Worm (Caenorhabditis elegans) whole organism, young adult: ENCODE measurements around the gene srz-16.

Experiments
- C06A6.2 ChIP-seq: fragments of 200-800 bp; sonication (Bioruptor generic); conservative IDR thresholded peaks from 2 replicates; pipeline ENCODE4 v1.3.6; 2022; ENCODE audit warnings: missing genetic modification characterization, missing compliant biosample characterization
- C17E4.6 ChIP-seq: fragments of 200-800 bp; sonication (Bioruptor generic); IDR thresholded peaks from 2 replicates; pipeline ENCODE4 v1.3.6; 2022; ENCODE audit warnings: missing genetic modification reagents, missing genetic modification characterization, missing compliant biosample characterization
- D2030.7 ChIP-seq: fragments of 200-800 bp; sonication (Bioruptor generic); IDR thresholded peaks from 2 replicates; pipeline ENCODE4 v1.3.6; 2022; ENCODE audit warnings: missing genetic modification reagents, missing genetic modification characterization, missing compliant biosample characterization
- F10E7.11 ChIP-seq: sonication (generic microtip); optimal IDR thresholded peaks from 2 replicates; lab custom pipeline; 2017; ENCODE audit warnings: mild to moderate bottlenecking, missing genetic modification characterization, moderate library complexity, missing compliant biosample characterization
- F55B11.4 ChIP-seq: sonication (generic microtip); optimal IDR thresholded peaks from 2 replicates; lab custom pipeline; 2016; ENCODE audit warnings: missing compliant biosample characterization, missing genetic modification characterization, borderline replicate concordance; ENCODE audit not compliant: insufficient read depth
- Y53F4B.3 ChIP-seq: fragments of 200-800 bp; sonication (Bioruptor generic); IDR thresholded peaks from 2 replicates; pipeline ENCODE4 v1.3.6; 2022; ENCODE audit warnings: missing genetic modification reagents, missing genetic modification characterization, missing compliant biosample characterization
- ZK185.1 ChIP-seq: sonication (generic microtip); optimal IDR thresholded peaks from 2 replicates; lab custom pipeline; 2016; ENCODE audit warnings: mild to moderate bottlenecking, missing genetic modification characterization, missing compliant biosample characterization; ENCODE audit not compliant: poor library complexity, severe bottlenecking
- aptf-2 ChIP-seq: fragments of 200-800 bp; sonication (Bioruptor generic); conservative IDR thresholded peaks from 2 replicates; pipeline ENCODE4 v1.3.6; 2022; ENCODE audit warnings: missing genetic modification reagents, missing genetic modification characterization, missing compliant biosample characterization
- atf-7 ChIP-seq: sonication (generic microtip); optimal IDR thresholded peaks from 2 replicates; lab custom pipeline; 2017; ENCODE audit warnings: mild to moderate bottlenecking, missing genetic modification characterization, missing compliant biosample characterization
- athp-1 ChIP-seq: sonication (generic microtip); optimal IDR thresholded peaks from 2 replicates; lab custom pipeline; 2017; ENCODE audit warnings: mild to moderate bottlenecking, missing genetic modification characterization, missing compliant biosample characterization
- bed-2 ChIP-seq: fragments of 200-800 bp; sonication (Bioruptor generic); IDR thresholded peaks from 2 replicates; pipeline ENCODE4 v1.3.6; 2022; ENCODE audit warnings: missing genetic modification reagents, missing genetic modification characterization, missing compliant biosample characterization
- cebp-1 ChIP-seq, 2 experiments: fragments of 200-800 bp in 1 of 2; sonication (Bioruptor generic) in 1 of 2; sonication (generic microtip) in 1 of 2; IDR thresholded peaks in 1 of 2; optimal IDR thresholded peaks in 1 of 2; 2 replicates each; pipeline versions ENCODE4 v1.3.6 to Lab custom; 2017 to 2022; ENCODE audit warnings: missing compliant biosample characterization in 2 of 2, missing genetic modification characterization in 2 of 2, mild to moderate bottlenecking in 1 of 2, missing genetic modification reagents in 1 of 2, moderate library complexity in 1 of 2
- cebp-2 ChIP-seq: fragments of 200-800 bp; sonication (Bioruptor generic); IDR thresholded peaks from 2 replicates; pipeline ENCODE4 v1.3.6; 2022; ENCODE audit warnings: missing genetic modification characterization, missing compliant biosample characterization
- dox-1 ChIP-seq: fragments of 200-800 bp; sonication (Bioruptor generic); IDR thresholded peaks from 2 replicates; pipeline ENCODE4 v1.3.6; 2022; ENCODE audit warnings: missing genetic modification reagents, missing genetic modification characterization, missing compliant biosample characterization
- dpff-1 ChIP-seq: sonication (generic microtip); optimal IDR thresholded peaks from 2 replicates; lab custom pipeline; 2017; ENCODE audit warnings: mild to moderate bottlenecking, missing genetic modification characterization, missing compliant biosample characterization
- efl-1 ChIP-seq: fragments of 150-350 bp; optimal IDR thresholded peaks from 2 replicates; lab custom pipeline; 2014; ENCODE audit warnings: missing biosample characterization, missing genetic modification reagents, missing genetic modification characterization
- egrh-3 ChIP-seq: fragments of 200-800 bp; sonication (Bioruptor generic); IDR thresholded peaks from 2 replicates; pipeline ENCODE4 v1.3.6; 2022; ENCODE audit warnings: missing genetic modification reagents, missing genetic modification characterization, missing compliant biosample characterization
- ets-4 ChIP-seq: fragments of 200-800 bp; sonication (Bioruptor generic); optimal IDR thresholded peaks from 2 replicates; lab custom pipeline; 2018; ENCODE audit warnings: mild to moderate bottlenecking, missing genetic modification characterization, missing compliant biosample characterization
- him-1 ChIP-seq: sonication (generic microtip); optimal IDR thresholded peaks from 2 replicates; lab custom pipeline; 2016; ENCODE audit warnings: missing genotype, missing genetic modification reagents, missing genetic modification characterization, missing compliant biosample characterization
- hmg-1.2 ChIP-seq: fragments of 200-800 bp; sonication (Bioruptor generic); IDR thresholded peaks from 2 replicates; pipeline ENCODE4 v1.3.6; 2022; ENCODE audit warnings: missing genetic modification reagents, missing genetic modification characterization, missing compliant biosample characterization
- hmg-20 ChIP-seq: fragments of 200-800 bp; sonication (Bioruptor generic); IDR thresholded peaks from 2 replicates; pipeline ENCODE4 v1.3.6; 2022; ENCODE audit warnings: missing genetic modification reagents, missing genetic modification characterization, missing compliant biosample characterization
- let-607 ChIP-seq, 2 experiments: fragments of 200-800 bp in 1 of 2; sonication (Bioruptor generic) in 1 of 2; sonication (generic microtip) in 1 of 2; optimal IDR thresholded peaks; 2 replicates each; lab custom pipeline; 2016 to 2018; ENCODE audit warnings: mild to moderate bottlenecking in 2 of 2, missing compliant biosample characterization in 2 of 2, missing genetic modification characterization in 2 of 2, moderate library complexity in 2 of 2, missing genotype in 1 of 2
- lsl-1 ChIP-seq: fragments of 200-800 bp; sonication (Bioruptor generic); optimal IDR thresholded peaks from 2 replicates; lab custom pipeline; 2018; ENCODE audit warnings: mild to moderate bottlenecking, missing genetic modification characterization, moderate library complexity, missing compliant biosample characterization
- madf-10 ChIP-seq: sonication (generic microtip); optimal IDR thresholded peaks from 2 replicates; lab custom pipeline; 2016; ENCODE audit warnings: mild to moderate bottlenecking, missing genetic modification characterization, missing compliant biosample characterization
- madf-3 ChIP-seq: fragments of 200-800 bp; sonication (Bioruptor generic); IDR thresholded peaks from 2 replicates; pipeline ENCODE4 v1.3.6; 2022; ENCODE audit warnings: missing genetic modification reagents, missing genetic modification characterization, missing compliant biosample characterization
- mcd-1 ChIP-seq: fragments of 200-800 bp; sonication (Bioruptor generic); IDR thresholded peaks from 2 replicates; pipeline ENCODE4 v1.3.6; 2022; ENCODE audit warnings: missing genetic modification reagents, missing genetic modification characterization, missing compliant biosample characterization
- mxl-1 ChIP-seq: sonication (generic microtip); optimal IDR thresholded peaks from 2 replicates; lab custom pipeline; 2016; ENCODE audit warnings: missing genetic modification characterization, missing compliant biosample characterization
- nfya-2 ChIP-seq: fragments of 200-800 bp; sonication (Bioruptor generic); IDR thresholded peaks from 2 replicates; pipeline ENCODE4 v1.3.6; 2022; ENCODE audit warnings: missing genetic modification reagents, missing genetic modification characterization, missing compliant biosample characterization
- nfyb-1 ChIP-seq: fragments of 200-800 bp; sonication (Bioruptor generic); IDR thresholded peaks from 2 replicates; pipeline ENCODE4 v1.3.6; 2022; ENCODE audit warnings: missing genetic modification reagents, missing genetic modification characterization, missing compliant biosample characterization
- nhr-80 ChIP-seq: sonication (generic microtip); optimal IDR thresholded peaks from 2 replicates; lab custom pipeline; 2016; ENCODE audit warnings: missing genetic modification characterization, missing compliant biosample characterization
- snpc-1.1 ChIP-seq: sonication (generic microtip); optimal IDR thresholded peaks from 2 replicates; lab custom pipeline; 2017; ENCODE audit warnings: missing genetic modification characterization, mild to moderate bottlenecking, missing compliant biosample characterization, antibody characterized with exemption, moderate library complexity, missing genotype, missing genetic modification reagents; ENCODE audit not compliant: insufficient read depth
- tbx-9 ChIP-seq: sonication (generic microtip); optimal IDR thresholded peaks from 2 replicates; lab custom pipeline; 2016; ENCODE audit warnings: borderline replicate concordance, missing genetic modification characterization, inconsistent platforms, missing compliant biosample characterization
- ztf-26 ChIP-seq: sonication (generic microtip); optimal IDR thresholded peaks from 2 replicates; lab custom pipeline; 2017; ENCODE audit warnings: missing genetic modification characterization, missing compliant biosample characterization

The srz-16 gene

ce11 chrV:20203085-20203484, 16.6 kb upstream of the srz-16 start, which contains the start of gene fbxa-113:
Gene fbxa-113, plus strand, starts transcription at chrV:20203385.
- TF ChIP-seq him-1 (tag; lab: Kevin White, UChicago) (peak; percentile 39), nfyb-1 (GFP tag; lab: Robert Waterston, UW) (no peak)

- no peak for TF ChIP-seq C06A6.2 (GFP tag; lab: Robert Waterston, UW)
- TF ChIP-seq nhr-80 (tag; lab: Kevin White, UChicago): no peak
Measured at ce11 chrV:20201316-20201715, 14.8 kb upstream of the srz-16 start, which contains the start of gene fbxa-114. Gene fbxa-114, plus strand, starts transcription at chrV:20201616.

ce11 chrV:20199658-20200057, 13.2 kb upstream of the srz-16 start:
- no peak for TF ChIP-seq aptf-2 (GFP tag; lab: Robert Waterston, UW)
- no peak for TF ChIP-seq mcd-1 (GFP tag; lab: Robert Waterston, UW)
- no peak for TF ChIP-seq atf-7 (tag; lab: Kevin White, UChicago)
- TF ChIP-seq tbx-9 (tag; lab: Kevin White, UChicago): no peak
- TF ChIP-seq efl-1 (GFP tag; lab: Kevin White, UChicago): no peak
- TF ChIP-seq snpc-1.1 (tag; lab: Kevin White, UChicago): no peak
- TF ChIP-seq C06A6.2 (GFP tag; lab: Robert Waterston, UW): no peak
- TF ChIP-seq, all 124 proteins: peak for 0

- TF ChIP-seq aptf-2 (GFP tag; lab: Robert Waterston, UW) (no peak), dox-1 (GFP tag; lab: Robert Waterston, UW) (no peak), mcd-1 (GFP tag; lab: Robert Waterston, UW) (no peak), ztf-26 (no peak), nfya-2 (no peak), ets-4 (GFP tag; lab: Kevin White, UChicago) (no peak), ZK185.1 (no peak), lsl-1 (GFP tag; lab: Kevin White, UChicago) (no peak), dpff-1 (tag; lab: Kevin White, UChicago) (no peak), hmg-20 (GFP tag; lab: Robert Waterston, UW) (no peak), athp-1 (tag; lab: Kevin White, UChicago) (no peak), C17E4.6 (GFP tag; lab: Robert Waterston, UW) (no peak), madf-3 (no peak), D2030.7 (GFP tag; lab: Robert Waterston, UW) (no peak), Y53F4B.3 (GFP tag; lab: Robert Waterston, UW) (no peak), hmg-1.2 (no peak), nfyb-1 (GFP tag; lab: Robert Waterston, UW) (no peak), egrh-3 (no peak)
Measured at ce11 chrV:20198954-20199353, 12.5 kb upstream of the srz-16 start, which contains the start of gene fog-2. Gene fog-2, plus strand, starts transcription at chrV:20199254.

- no peak for TF ChIP-seq cebp-2 (GFP tag; lab: Robert Waterston, UW)
- TF ChIP-seq lsl-1 (GFP tag; lab: Kevin White, UChicago): peak; percentile 51
Measured at ce11 chrV:20196671-20197070, 10.2 kb upstream of the srz-16 start, which contains the start of gene ftr-1. Gene ftr-1, plus strand, starts transcription at chrV:20196971.

ce11 chrV:20195451-20196036, 9.1 kb upstream of the srz-16 start, which contains the start of the genes srh-217 and Y113G7B.28:
Gene srh-217, minus strand, starts transcription at chrV:20195551.
Gene Y113G7B.28, plus strand, starts transcription at chrV:20195986.
- TF ChIP-seq F55B11.4: no peak
- TF ChIP-seq C17E4.6 (GFP tag; lab: Robert Waterston, UW): no peak
- no peak for TF ChIP-seq mxl-1 (tag; lab: Kevin White, UChicago)
- no peak for TF ChIP-seq dox-1 (GFP tag; lab: Robert Waterston, UW)
- no peak for TF ChIP-seq cebp-1 (GFP tag; IDR thresholded peaks at IDR 0.05; lab: Robert Waterston, UW)
- TF ChIP-seq cebp-1 (tag; optimal IDR thresholded peaks at IDR 0.05; lab: Kevin White, UChicago): no peak
- TF ChIP-seq bed-2 (GFP tag; lab: Robert Waterston, UW): no peak
- no peak for TF ChIP-seq ets-4 (GFP tag; lab: Kevin White, UChicago)
- TF ChIP-seq madf-10: no peak
- no peak for TF ChIP-seq dpff-1 (tag; lab: Kevin White, UChicago)
- TF ChIP-seq let-607 (tag; optimal IDR thresholded peaks at IDR 0.05; lab: Kevin White, UChicago): no peak
- no peak for TF ChIP-seq hmg-20 (GFP tag; lab: Robert Waterston, UW)
- no peak for TF ChIP-seq F10E7.11 (tag; lab: Kevin White, UChicago)
- TF ChIP-seq, all 124 proteins: peak for 0
